Worm (Caenorhabditis elegans) whole organism, late embryonic: ENCODE results near the gene grl-22.

Source experiments
- C08G9.2 ChIP-seq: sonication (generic microtip); optimal IDR thresholded peaks from 2 replicates; lab custom pipeline; 2016; ENCODE audit warnings: mild to moderate bottlenecking, missing genetic modification characterization, moderate library complexity, missing compliant biosample characterization
- C38D4.7 ChIP-seq: fragments of 200-800 bp; sonication (Bioruptor generic); optimal IDR thresholded peaks from 2 replicates; lab custom pipeline; 2018; ENCODE audit warnings: mild to moderate bottlenecking, missing genetic modification characterization, moderate library complexity, missing compliant biosample characterization
- ama-1 ChIP-seq: fragments of 150-350 bp; optimal IDR thresholded peaks from 2 replicates; lab custom pipeline; 2014
- dve-1 ChIP-seq: sonication (generic microtip); optimal IDR thresholded peaks from 2 replicates; lab custom pipeline; 2017; ENCODE audit warnings: antibody characterized with exemption, mild to moderate bottlenecking, missing genetic modification characterization, missing compliant biosample characterization
- ets-4 ChIP-seq: sonication (generic microtip); optimal IDR thresholded peaks from 2 replicates; lab custom pipeline; 2016; ENCODE audit warnings: missing genetic modification characterization, missing compliant biosample characterization
- hlh-30 ChIP-seq: sonication (generic microtip); optimal IDR thresholded peaks from 2 replicates; lab custom pipeline; 2017; ENCODE audit warnings: antibody characterized with exemption, missing genetic modification characterization, missing compliant biosample characterization; ENCODE audit not compliant: insufficient read depth
- nhr-232 ChIP-seq: sonication (generic microtip); optimal IDR thresholded peaks from 2 replicates; lab custom pipeline; 2016; ENCODE audit warnings: missing genetic modification characterization, missing compliant biosample characterization
- odd-2 ChIP-seq: sonication (generic microtip); optimal IDR thresholded peaks from 2 replicates; lab custom pipeline; 2017; ENCODE audit warnings: antibody characterized with exemption, mild to moderate bottlenecking, missing genetic modification characterization, missing compliant biosample characterization
- pha-4 ChIP-seq: fragments of 150-350 bp; optimal IDR thresholded peaks from 2 replicates; lab custom pipeline; 2018; ENCODE audit warnings: missing biosample characterization, missing genetic modification reagents, missing genetic modification characterization
- sox-2 ChIP-seq: fragments of 200-800 bp; sonication (Bioruptor generic); IDR thresholded peaks from 2 replicates; pipeline ENCODE4 v1.3.6; 2022; ENCODE audit warnings: missing genetic modification reagents, missing genetic modification characterization, missing compliant biosample characterization
- sox-4 ChIP-seq: sonication (generic microtip); optimal IDR thresholded peaks from 2 replicates; lab custom pipeline; 2017; ENCODE audit warnings: mild to moderate bottlenecking, missing genetic modification characterization, inconsistent platforms, missing compliant biosample characterization
- syd-9 ChIP-seq: sonication (generic microtip); optimal IDR thresholded peaks from 2 replicates; lab custom pipeline; 2016; ENCODE audit warnings: mild to moderate bottlenecking, missing genetic modification characterization, moderate library complexity, missing compliant biosample characterization
- unc-55 ChIP-seq: sonication (generic microtip); optimal IDR thresholded peaks from 2 replicates; lab custom pipeline; 2017; ENCODE audit warnings: missing biosample characterization, missing genetic modification reagents, missing genetic modification characterization

ce11 chrIII:5405628-5406084, 8.2 kb downstream of the grl-22 start, which contains the start of the genes W03A5.2 and Y32H12A.8:
- no peak for TF ChIP-seq dve-1 (tag; lab: Kevin White, UChicago)
- TF ChIP-seq ama-1 (lab: Kevin White, UChicago), result no peak
- TF ChIP-seq odd-2 (tag; lab: Kevin White, UChicago), result no peak
- TF ChIP-seq unc-55 (GFP tag; lab: Kevin White, UChicago), result no peak
- TF ChIP-seq ets-4 (tag; lab: Kevin White, UChicago), result no peak
- TF ChIP-seq nhr-232 (tag; lab: Kevin White, UChicago), result no peak
- TF ChIP-seq syd-9, result no peak
- no peak for TF ChIP-seq sox-2 (GFP tag; lab: Robert Waterston, UW)
- TF ChIP-seq C08G9.2, result no peak
- no peak for TF ChIP-seq hlh-30 (tag; lab: Kevin White, UChicago)
- TF ChIP-seq pha-4 (tag; lab: Kevin White, UChicago), result no peak
- no peak for TF ChIP-seq C38D4.7 (GFP tag; lab: Kevin White, UChicago)
- no peak for TF ChIP-seq sox-4 (tag; lab: Kevin White, UChicago)
